Worm (Caenorhabditis elegans) whole organism, L4/young adult: ENCODE results near the gene T24B8.4.

ENCODE experiments used
- dao-5 ChIP-seq: sonication (generic microtip); optimal IDR thresholded peaks from 2 replicates; lab custom pipeline; 2016; ENCODE audit warnings: missing genotype, missing genetic modification characterization, moderate library complexity, missing compliant biosample characterization
- him-1 ChIP-seq: sonication (generic microtip); optimal IDR thresholded peaks from 2 replicates; lab custom pipeline; 2016; ENCODE audit warnings: missing genotype, missing genetic modification reagents, missing genetic modification characterization, missing compliant biosample characterization

- TF ChIP-seq him-1 (tag; lab: Kevin White, UChicago) = no peak
- no peak for TF ChIP-seq dao-5 (tag; lab: Kevin White, UChicago)
Observed at ce11 chrII:9029218-9029672, 41.4 kb downstream of the T24B8.4 start, which contains the start of gene F37B12.1.
